Fruit fly (Drosophila melanogaster): ENCODE results near the gene CG12535.

DNA sequence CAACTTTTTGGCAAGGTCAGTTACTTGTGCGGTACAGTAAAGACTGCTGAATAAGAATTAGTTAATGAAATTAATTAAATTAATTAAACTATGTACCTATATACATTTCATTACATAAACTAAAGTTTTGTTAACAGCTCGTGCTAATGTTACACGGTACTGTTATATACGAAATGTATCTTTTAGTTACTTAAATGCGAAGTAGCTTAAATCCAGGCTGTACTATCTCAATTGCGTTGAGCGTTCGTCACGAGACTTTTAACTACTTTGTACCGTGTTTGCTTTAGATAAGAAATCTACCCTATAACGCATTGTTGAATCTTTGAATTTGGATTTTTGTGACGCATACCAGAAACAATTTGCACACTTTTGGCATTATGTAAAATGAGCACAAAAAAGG lies 49.5 kb downstream of the CG12535 start:
- TF ChIP-seq usp (GFP tag; optimal IDR thresholded peaks at IDR 0.05) (no peak), CrebA (GFP tag; optimal IDR thresholded peaks at IDR 0.05; ENCODE audit: borderline replicate concordance) (no peak), HLH106 (tag; optimal IDR thresholded peaks at IDR 0.05) (no peak), Dfd (GFP tag; optimal IDR thresholded peaks at IDR 0.05) (no peak), br (GFP tag; optimal IDR thresholded peaks at IDR 0.05) (no peak), h (GFP tag; optimal IDR thresholded peaks at IDR 0.05) (no peak), sage (GFP tag; optimal IDR thresholded peaks at IDR 0.05) (no peak), CG9705 (GFP tag; optimal IDR thresholded peaks at IDR 0.05) (no peak), psq (GFP tag; optimal IDR thresholded peaks at IDR 0.05) (no peak), Hr78 (GFP tag; optimal IDR thresholded peaks at IDR 0.05) (no peak), jim (GFP tag; optimal IDR thresholded peaks at IDR 0.05) (no peak)
